Worm (Caenorhabditis elegans): Measurements from ENCODE around the gene Y53F4B.36.

Y53F4B.36 gene

DNA sequence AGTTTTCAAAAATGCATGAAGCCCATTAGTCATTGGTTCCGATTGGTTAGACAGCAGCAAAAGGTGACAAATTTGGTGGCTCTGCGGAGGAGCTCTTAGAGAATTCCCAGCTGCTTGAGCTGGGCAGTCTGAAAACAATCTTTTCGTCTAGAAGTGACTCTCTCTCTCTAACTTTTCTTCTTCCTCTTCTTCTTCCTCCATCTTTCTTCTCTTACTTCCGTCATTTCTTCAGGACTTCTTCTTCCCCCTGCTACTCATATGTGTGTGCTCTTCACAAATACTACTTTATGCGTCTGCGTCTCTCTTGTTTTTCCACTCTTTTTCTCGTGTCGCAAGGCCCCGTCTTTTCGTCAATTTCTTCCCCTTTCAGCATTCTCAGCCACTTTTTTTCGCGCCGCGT, 14.2 kb downstream of the Y53F4B.36 start:
- TF ChIP-seq unc-55 (GFP tag; optimal IDR thresholded peaks at IDR 0.05), result peak; percentile 70
- peak in 1 of 2 experiments; percentile 25 for TF ChIP-seq lsy-2 (tag; optimal IDR thresholded peaks at IDR 0.05)
- peak; percentile 45 for TF ChIP-seq sma-9 (GFP tag; optimal IDR thresholded peaks at IDR 0.05)
- TF ChIP-seq sma-9 (tag; optimal IDR thresholded peaks at IDR 0.05), result no peak
- TF ChIP-seq ztf-11 (tag; optimal IDR thresholded peaks at IDR 0.05), result no peak
- no peak for TF ChIP-seq gmeb-1 (tag; optimal IDR thresholded peaks at IDR 0.05)
- peak; percentile 45 for TF ChIP-seq nhr-129 (tag; optimal IDR thresholded peaks at IDR 0.05)
- TF ChIP-seq C34F6.9 (tag; optimal IDR thresholded peaks at IDR 0.05), result peak; percentile 76

DNA sequence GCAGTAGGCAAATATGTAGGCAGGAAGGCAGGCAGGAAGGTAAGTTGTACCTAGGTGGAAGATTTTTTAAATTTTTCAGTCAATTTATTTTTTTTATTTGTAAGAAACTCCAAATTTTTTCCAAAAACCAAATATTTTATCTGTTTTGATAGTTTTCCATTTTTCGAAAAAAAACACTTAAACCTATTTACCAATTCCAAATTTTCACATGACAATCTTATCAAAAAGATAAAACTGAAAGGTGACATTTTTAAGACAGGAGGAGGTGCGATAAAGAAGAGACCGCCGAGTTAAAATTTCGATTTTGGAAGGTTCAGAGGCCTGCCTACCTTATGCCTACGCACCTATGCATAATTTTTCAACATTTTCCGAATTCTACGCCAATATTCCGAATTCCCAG, 15.2 kb downstream of the Y53F4B.36 start:
- TF ChIP-seq fos-1 (tag; optimal IDR thresholded peaks at IDR 0.05) (peak; percentile 7), elt-1 (tag; optimal IDR thresholded peaks at IDR 0.05) (no peak)

DNA sequence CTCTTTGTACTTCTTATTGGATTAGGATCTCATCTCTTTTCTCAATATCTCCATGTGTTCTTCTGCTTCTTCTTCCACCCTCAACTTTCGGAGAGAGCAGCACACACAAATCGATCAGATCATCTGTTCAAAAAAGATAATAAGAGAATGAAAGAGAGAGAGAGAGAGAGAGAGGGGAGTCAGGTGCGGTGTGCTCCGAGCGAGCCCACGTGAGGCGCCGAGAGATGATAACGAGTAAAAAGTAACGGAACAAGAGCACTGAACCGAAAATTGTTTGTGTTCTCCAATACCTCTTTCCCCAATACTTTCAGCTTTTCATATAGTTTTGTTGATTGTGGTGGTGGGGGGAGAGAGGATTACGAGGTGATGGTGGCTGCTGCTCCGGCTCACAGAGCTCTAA, 18.2 kb downstream of the Y53F4B.36 start:
- TF ChIP-seq sem-4 (tag; optimal IDR thresholded peaks at IDR 0.05), result no peak
- peak; percentile 93 for TF ChIP-seq sma-9 (GFP tag; optimal IDR thresholded peaks at IDR 0.05)
- TF ChIP-seq sma-9 (tag; optimal IDR thresholded peaks at IDR 0.05), result no peak
- TF ChIP-seq ceh-16 (tag; optimal IDR thresholded peaks at IDR 0.05), result no peak
- TF ChIP-seq egl-27 (tag; optimal IDR thresholded peaks at IDR 0.05), result no peak
- TF ChIP-seq nhr-129 (tag; optimal IDR thresholded peaks at IDR 0.05), result peak; percentile 44
- TF ChIP-seq nhr-12 (tag; optimal IDR thresholded peaks at IDR 0.05), result no peak
- no peak for TF ChIP-seq nhr-77 (tag; optimal IDR thresholded peaks at IDR 0.05)
- TF ChIP-seq nhr-6 (tag; optimal IDR thresholded peaks at IDR 0.05), result no peak
- no peak for TF ChIP-seq nhr-23 (tag; optimal IDR thresholded peaks at IDR 0.05)
- TF ChIP-seq lin-11 (tag; optimal IDR thresholded peaks at IDR 0.05), result peak; percentile 40
- TF ChIP-seq ztf-1 (GFP tag; conservative IDR thresholded peaks at IDR 0.05), result no peak
- peak; percentile 23 for TF ChIP-seq lin-13 (GFP tag; optimal IDR thresholded peaks at IDR 0.05)
- no peak for TF ChIP-seq gmeb-1 (tag; optimal IDR thresholded peaks at IDR 0.05)
- peak; percentile 44 for TF ChIP-seq ztf-4 (tag; optimal IDR thresholded peaks at IDR 0.05)
- TF ChIP-seq ZK546.5 (tag; optimal IDR thresholded peaks at IDR 0.05), result no peak
- TF ChIP-seq aly-2 (tag; optimal IDR thresholded peaks at IDR 0.05), result no peak
- no peak for TF ChIP-seq R02D3.7 (tag; optimal IDR thresholded peaks at IDR 0.05)
- peak; percentile 56 for TF ChIP-seq fos-1 (tag; optimal IDR thresholded peaks at IDR 0.05)
- TF ChIP-seq unc-55 (GFP tag; optimal IDR thresholded peaks at IDR 0.05), result no peak
- TF ChIP-seq ama-1 (optimal IDR thresholded peaks at IDR 0.05), result no peak
- no peak for TF ChIP-seq nhr-237 (tag; optimal IDR thresholded peaks at IDR 0.05)
- TF ChIP-seq zag-1 (tag; optimal IDR thresholded peaks at IDR 0.05), result no peak
- TF ChIP-seq elt-3 (tag; optimal IDR thresholded peaks at IDR 0.05), result no peak
- peak in 1 of 2 experiments; percentile 53 for TF ChIP-seq lsy-2 (tag; optimal IDR thresholded peaks at IDR 0.05)
- no peak for TF ChIP-seq dmd-4 (tag; optimal IDR thresholded peaks at IDR 0.05)
- no peak for TF ChIP-seq blmp-1 (tag; optimal IDR thresholded peaks at IDR 0.05; ENCODE audit: insufficient read depth)
- TF ChIP-seq lin-39 (tag; optimal IDR thresholded peaks at IDR 0.05), result no peak
- no peak for TF ChIP-seq elt-1 (tag; optimal IDR thresholded peaks at IDR 0.05)
- TF ChIP-seq crh-2 (tag; optimal IDR thresholded peaks at IDR 0.05), result peak; percentile 59
- TF ChIP-seq ceh-82 (tag; optimal IDR thresholded peaks at IDR 0.05), result no peak
- no peak for TF ChIP-seq nhr-21 (tag; optimal IDR thresholded peaks at IDR 0.05)
- TF ChIP-seq nhr-10 (tag; optimal IDR thresholded peaks at IDR 0.05), result no peak
- TF ChIP-seq mab-5 (tag; optimal IDR thresholded peaks at IDR 0.05), result no peak
- no peak for TF ChIP-seq mbf-1 (tag; optimal IDR thresholded peaks at IDR 0.05)
- TF ChIP-seq F13H6.1 (tag; optimal IDR thresholded peaks at IDR 0.05), result peak; percentile 66
- TF ChIP-seq unc-62 (GFP tag; optimal IDR thresholded peaks at IDR 0.05), result no peak
- TF ChIP-seq unc-39 (tag; optimal IDR thresholded peaks at IDR 0.05), result no peak
- TF ChIP-seq sma-3 (GFP tag; optimal IDR thresholded peaks at IDR 0.05), result peak; percentile 27
- peak; percentile 72 for TF ChIP-seq C34F6.9 (tag; optimal IDR thresholded peaks at IDR 0.05)
- TF ChIP-seq Y55F3AM.14 (GFP tag; optimal IDR thresholded peaks at IDR 0.05), result no peak
- TF ChIP-seq ztf-11 (tag; optimal IDR thresholded peaks at IDR 0.05), result no peak
- TF ChIP-seq snpc-4 (tag; optimal IDR thresholded peaks at IDR 0.05), result no peak
- no peak for TF ChIP-seq skn-1 (tag; optimal IDR thresholded peaks at IDR 0.05)
- TF ChIP-seq mdl-1 (tag; optimal IDR thresholded peaks at IDR 0.05), result peak in 1 of 2 experiments; percentile 79
- TF ChIP-seq peb-1 (tag; optimal IDR thresholded peaks at IDR 0.05), result no peak
- TF ChIP-seq nhr-25 (tag; optimal IDR thresholded peaks at IDR 0.05), result no peak
- TF ChIP-seq nhr-11 (tag; optimal IDR thresholded peaks at IDR 0.05), result no peak
- TF ChIP-seq alr-1 (tag; optimal IDR thresholded peaks at IDR 0.05), result no peak
